Fruit fly (Drosophila melanogaster): ENCODE results near the gene CG12278.

Gene CG12278

dm6 chr3R:21017464-21018080 lies 26.3 kb upstream of the CG12278 start, which contains the start of gene Rlip (continued):
- TF ChIP-seq mirr (GFP tag; optimal IDR thresholded peaks at IDR 0.05) (peak; percentile 4), CG5245 (GFP tag; optimal IDR thresholded peaks at IDR 0.05) (peak; percentile 53), HmgZ (tag; optimal IDR thresholded peaks at IDR 0.05) (peak; percentile 31), crol (GFP tag; IDR thresholded peaks at IDR 0.05) (no peak), Elba2 (GFP tag; optimal IDR thresholded peaks at IDR 0.05) (no peak), zen (tag; optimal IDR thresholded peaks at IDR 0.05) (peak; percentile 60), wdn (GFP tag; IDR thresholded peaks at IDR 0.05) (peak; percentile 35; the same call in 1 of the 2 replicates), so (GFP tag; IDR thresholded peaks at IDR 0.05) (no peak), chinmo (GFP tag; IDR thresholded peaks at IDR 0.05; ENCODE audit: partially characterized antibody) (0 out of 4 replicates have a peak, but pooled peaks have one; percentile 60), crp (GFP tag; optimal IDR thresholded peaks at IDR 0.05) (peak in 1 of 2 experiments; percentile 53), pnt (GFP tag; optimal IDR thresholded peaks at IDR 0.05) (peak; percentile 25), Sox102F (GFP tag; optimal IDR thresholded peaks at IDR 0.05) (peak; percentile 34), Six4 (GFP tag; optimal IDR thresholded peaks at IDR 0.05) (peak; percentile 12), Mes4 (GFP tag; optimal IDR thresholded peaks at IDR 0.05) (no peak), caup (GFP tag; optimal IDR thresholded peaks at IDR 0.05; ENCODE audit: severe bottlenecking) (peak; percentile 56), CG6791 (GFP tag; IDR thresholded peaks at IDR 0.05; ENCODE audit: partially characterized antibody) (peak; percentile 82), Eip74EF (GFP tag; optimal IDR thresholded peaks at IDR 0.05) (no peak), CG9215 (GFP tag; IDR thresholded peaks at IDR 0.05) (peak; percentile 25; the same call in 1 of the 2 replicates), stc (GFP tag; IDR thresholded peaks at IDR 0.05) (no peak), CG1602 (GFP tag; optimal IDR thresholded peaks at IDR 0.05) (peak; percentile 15), kah (GFP tag; optimal IDR thresholded peaks at IDR 0.05) (no peak), eve (GFP tag; optimal IDR thresholded peaks at IDR 0.05) (no peak), CG7928 (GFP tag; optimal IDR thresholded peaks at IDR 0.05) (no peak), mld (GFP tag; IDR thresholded peaks at IDR 0.05; ENCODE audit: partially characterized antibody) (peak; percentile 63; the same call in 1 of the 3 replicates), HmgD (GFP tag; optimal IDR thresholded peaks at IDR 0.05) (peak; percentile 38), da (GFP tag; optimal IDR thresholded peaks at IDR 0.05) (no peak), CG12104 (GFP tag; optimal IDR thresholded peaks at IDR 0.05) (no peak), chn (GFP tag; optimal IDR thresholded peaks at IDR 0.05) (peak; percentile 22), hkb (optimal IDR thresholded peaks at IDR 0.05) (peak; percentile 8), hkb (GFP tag; IDR thresholded peaks at IDR 0.05) (0 out of 2 replicates have a peak, but pooled peaks have one; percentile 31), CG8478 (optimal IDR thresholded peaks at IDR 0.05) (no peak), Stat92E (GFP tag; optimal IDR thresholded peaks at IDR 0.05) (no peak), Dref (GFP tag; IDR thresholded peaks at IDR 0.05) (peak; percentile 91), CG18262 (tag; optimal IDR thresholded peaks at IDR 0.05) (no peak), CG12236 (GFP tag; optimal IDR thresholded peaks at IDR 0.05) (no peak), CG10565 (GFP tag; optimal IDR thresholded peaks at IDR 0.05) (no peak), Hmx (GFP tag; optimal IDR thresholded peaks at IDR 0.05) (no peak), CG15073 (GFP tag; optimal IDR thresholded peaks at IDR 0.05) (no peak), Myb (GFP tag; optimal IDR thresholded peaks at IDR 0.05) (peak; percentile 96), CG32767 (GFP tag; IDR thresholded peaks at IDR 0.05) (no peak), inv (GFP tag; IDR thresholded peaks at IDR 0.05; ENCODE audit: partially characterized antibody) (peak; percentile 53), crc (GFP tag; optimal IDR thresholded peaks at IDR 0.05) (no peak), CG18599 (GFP tag; optimal IDR thresholded peaks at IDR 0.05) (peak; percentile 35), grau (tag; optimal IDR thresholded peaks at IDR 0.05) (no peak), Xbp1 (GFP tag; optimal IDR thresholded peaks at IDR 0.05) (peak; percentile 53), CG15601 (tag; optimal IDR thresholded peaks at IDR 0.05) (no peak), CG14710 (tag; optimal IDR thresholded peaks at IDR 0.05) (peak; percentile 57), Poxn (GFP tag; IDR thresholded peaks at IDR 0.05) (no peak), Deaf1 (tag; optimal IDR thresholded peaks at IDR 0.05) (no peak), Taf1 (GFP tag; IDR thresholded peaks at IDR 0.05) (no peak)
